Fruit fly (Drosophila melanogaster): Measurements from ENCODE around the gene Ir7f.
A peak's percentile ranks its signal among the peaks of the same experiment; 100 is the strongest.

Gene Ir7f

dm6 chrX:7900659-7901058 is 16.8 kb upstream of the Ir7f start:
- TF ChIP-seq sens (GFP tag) (peak; percentile 53), CG12236 (GFP tag; optimal IDR thresholded peaks at IDR 0.05) (no peak), Ets65A (GFP tag) (peak; percentile 65), Opbp (GFP tag; IDR thresholded peaks at IDR 0.05; ENCODE audit: partially characterized antibody) (0 out of 3 replicates have a peak, but pooled peaks have one; percentile 10)

DNA sequence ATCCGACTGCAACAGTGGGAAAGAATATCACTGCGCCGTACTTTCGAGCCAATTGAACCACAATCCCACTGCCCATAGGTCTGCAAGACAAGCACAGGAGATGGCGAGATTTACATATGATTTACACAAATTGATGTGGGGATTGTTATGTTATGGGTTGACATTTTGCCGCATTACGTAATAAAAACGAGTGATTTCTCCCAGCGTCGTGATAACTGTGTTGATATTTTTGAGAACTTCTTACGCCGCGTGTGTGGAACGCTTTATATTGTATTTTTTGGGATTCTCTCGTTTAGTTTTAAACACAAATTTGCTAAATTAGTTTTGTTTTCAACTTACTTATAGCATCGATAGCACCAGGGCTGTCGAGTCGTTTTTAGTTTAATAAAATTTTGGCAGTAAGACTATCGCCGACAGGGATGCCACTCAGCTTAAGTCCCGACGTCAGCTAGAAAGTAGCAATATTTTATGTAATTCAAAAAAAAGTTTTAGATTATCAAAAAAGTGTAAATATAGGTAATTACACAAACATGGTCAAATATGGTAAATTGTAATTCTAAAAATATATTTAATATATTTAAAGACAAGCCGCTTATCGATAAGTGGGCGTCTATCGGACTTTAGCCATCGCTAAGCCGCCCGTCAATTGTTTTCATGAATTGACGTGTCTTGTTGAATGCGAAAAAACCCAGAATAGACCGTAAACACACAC is 9.7 kb upstream of the Ir7f start, which contains the start of the genes CG45089, ND-MNLL and p115:
Gene CG45089 (minus strand): TSS at position 388 of the 712 bp plus-strand sequence.
Gene ND-MNLL (minus strand): TSS at position 388 of the 712 bp plus-strand sequence.
Gene p115 (plus strand): TSS at position 621 of the 712 bp plus-strand sequence.
- TF ChIP-seq Chrac-16 (GFP tag; optimal IDR thresholded peaks at IDR 0.05) (peak; percentile 68), HLH54F (GFP tag; optimal IDR thresholded peaks at IDR 0.05) (peak; percentile 18), sima (GFP tag; optimal IDR thresholded peaks at IDR 0.05) (no peak), gcm2 (GFP tag; optimal IDR thresholded peaks at IDR 0.05) (no peak), prd (optimal IDR thresholded peaks at IDR 0.05) (no peak), prd (GFP tag; IDR thresholded peaks at IDR 0.05) (peak; percentile 65), D19B (GFP tag; optimal IDR thresholded peaks at IDR 0.05) (no peak), fd3F (GFP tag; optimal IDR thresholded peaks at IDR 0.05) (peak; percentile 34), Rx (GFP tag; IDR thresholded peaks at IDR 0.05) (0 out of 2 replicates have a peak, but pooled peaks have one; percentile 3), Pdp1 (GFP tag; optimal IDR thresholded peaks at IDR 0.05) (peak in 1 of 2 experiments; percentile 98), NfI (GFP tag; optimal IDR thresholded peaks at IDR 0.05) (peak; percentile 43), amos (GFP tag; IDR thresholded peaks at IDR 0.05; ENCODE audit: partially characterized antibody) (peak; percentile 57), CG4617 (GFP tag; optimal IDR thresholded peaks at IDR 0.05; ENCODE audit: borderline replicate concordance) (peak; percentile 56), al (GFP tag; IDR thresholded peaks at IDR 0.05) (peak; percentile 46; the same call in 1 of the 2 replicates), hb (GFP tag; IDR thresholded peaks at IDR 0.05; ENCODE audit: partially characterized antibody) (peak; percentile 35; the same call in 1 of the 3 replicates), CG11560 (tag; IDR thresholded peaks at IDR 0.05) (no peak), Hr39 (optimal IDR thresholded peaks at IDR 0.05) (no peak), ac (GFP tag; optimal IDR thresholded peaks at IDR 0.05) (no peak), CG16779 (GFP tag; IDR thresholded peaks at IDR 0.05) (no peak), Abd-B (GFP tag; optimal IDR thresholded peaks at IDR 0.05) (peak; percentile 65), bbx (GFP tag; IDR thresholded peaks at IDR 0.05; ENCODE audit: partially characterized antibody) (no peak), Ets97D (GFP tag; optimal IDR thresholded peaks at IDR 0.05) (peak; percentile 44), Elba2 (GFP tag; optimal IDR thresholded peaks at IDR 0.05) (peak; percentile 67), CG33213 (GFP tag; optimal IDR thresholded peaks at IDR 0.05) (no peak), jumu (GFP tag; optimal IDR thresholded peaks at IDR 0.05) (no peak), sqz (GFP tag; optimal IDR thresholded peaks at IDR 0.05) (no peak), Sry-β (GFP tag; optimal IDR thresholded peaks at IDR 0.05) (peak; percentile 89), Oli (tag; optimal IDR thresholded peaks at IDR 0.05) (no peak), CG12155 (GFP tag; optimal IDR thresholded peaks at IDR 0.05) (peak; percentile 66), stwl (tag; optimal IDR thresholded peaks at IDR 0.05) (peak; percentile 59), ftz-f1 (GFP tag; optimal IDR thresholded peaks at IDR 0.05) (no peak), HLH4C (GFP tag; IDR thresholded peaks at IDR 0.05; ENCODE audit: partially characterized antibody) (peak; percentile 45), grau (tag; optimal IDR thresholded peaks at IDR 0.05) (peak; percentile 61), dysf (GFP tag; IDR thresholded peaks at IDR 0.05) (peak; percentile 50; the same call in 1 of the 3 replicates), CG17186 (GFP tag; optimal IDR thresholded peaks at IDR 0.05) (peak; percentile 8), CG33557 (GFP tag; optimal IDR thresholded peaks at IDR 0.05) (peak; percentile 29), cg (GFP tag; optimal IDR thresholded peaks at IDR 0.05) (no peak), CG8944 (GFP tag; optimal IDR thresholded peaks at IDR 0.05) (no peak), CG3726 (GFP tag; IDR thresholded peaks at IDR 0.05) (no peak), CG7372 (GFP tag; IDR thresholded peaks at IDR 0.05) (peak; percentile 60), repo (GFP tag; optimal IDR thresholded peaks at IDR 0.05) (no peak), Dfd (GFP tag; optimal IDR thresholded peaks at IDR 0.05) (no peak), CG4707 (GFP tag; optimal IDR thresholded peaks at IDR 0.05) (no peak), CG4282 (GFP tag; optimal IDR thresholded peaks at IDR 0.05) (no peak), CG3838 (GFP tag; optimal IDR thresholded peaks at IDR 0.05) (no peak)
